Fruit fly (Drosophila melanogaster) whole organism, embryonic: ENCODE data around the gene Ada1-1.

Experiments used
- ATbp ChIP-seq: fragments of 200-800 bp; sonication (Bioruptor generic); optimal IDR thresholded peaks from 2 replicates; lab custom pipeline; 2017; ENCODE audit warnings: missing biosample characterization, mild to moderate bottlenecking, missing genetic modification characterization, missing genetic modification reagents
- CG11695 ChIP-seq: fragments of 200-800 bp; sonication (Bioruptor generic); IDR thresholded peaks from 3 replicates; pipeline ENCODE4 v1.3.6; 2022; ENCODE audit warnings: missing biosample characterization, missing genetic modification characterization
- CG12219 ChIP-seq: fragments of 200-800 bp; sonication (Bioruptor generic); optimal IDR thresholded peaks from 3 replicates; lab custom pipeline; 2018; ENCODE audit warnings: missing biosample characterization, mild to moderate bottlenecking, missing genetic modification characterization
- CG1233 ChIP-seq: fragments of 200-800 bp; sonication (Bioruptor generic); optimal IDR thresholded peaks from 4 replicates; lab custom pipeline; 2018; ENCODE audit warnings: missing biosample characterization, mild to moderate bottlenecking, missing genetic modification characterization
- CG14050 ChIP-seq: fragments of 200-800 bp; sonication (Bioruptor generic); IDR thresholded peaks from 3 replicates; pipeline ENCODE4 v1.3.6; 2022; ENCODE audit warnings: missing biosample characterization, missing genetic modification characterization
- CG14441 ChIP-seq: fragments of 200-800 bp; sonication (Bioruptor generic); IDR thresholded peaks from 2 replicates; pipeline ENCODE4 v1.3.6; 2022; ENCODE audit warnings: missing biosample characterization, missing genetic modification characterization
- CG15073 ChIP-seq: fragments of 200-800 bp; sonication (Bioruptor generic); optimal IDR thresholded peaks from 2 replicates; lab custom pipeline; 2016; ENCODE audit warnings: missing biosample characterization, missing genetic modification characterization
- CG16813 ChIP-seq: fragments of 200-800 bp; sonication (Bioruptor generic); IDR thresholded peaks from 3 replicates; pipeline ENCODE4 v1.3.6; 2022; ENCODE audit warnings: missing biosample characterization, missing genetic modification characterization; ENCODE audit not compliant: partially characterized antibody
- CG17328 ChIP-seq: fragments of 200-800 bp; sonication (Bioruptor generic); IDR thresholded peaks from 2 replicates; pipeline ENCODE4 v1.3.6; 2022; ENCODE audit warnings: missing biosample characterization, missing genetic modification characterization
- CG17568 ChIP-seq: fragments of 200-800 bp; sonication (Bioruptor generic); optimal IDR thresholded peaks from 2 replicates; lab custom pipeline; 2018; ENCODE audit warnings: missing biosample characterization, mild to moderate bottlenecking, missing genetic modification characterization, moderate library complexity
- CG17612 ChIP-seq: fragments of 200-800 bp; sonication (Bioruptor generic); IDR thresholded peaks from 2 replicates; pipeline ENCODE4 v1.3.6; 2022; ENCODE audit warnings: missing biosample characterization, missing genetic modification characterization
- CG30431 ChIP-seq: fragments of 200-800 bp; sonication (Bioruptor generic); optimal IDR thresholded peaks from 2 replicates; lab custom pipeline; 2017; ENCODE audit warnings: missing biosample characterization, missing genetic modification characterization
- CG4730 ChIP-seq: fragments of 200-800 bp; sonication (Bioruptor generic); IDR thresholded peaks from 2 replicates; pipeline ENCODE4 v1.3.6; 2022; ENCODE audit warnings: missing biosample characterization, missing genetic modification characterization
- CG8281 ChIP-seq: fragments of 200-800 bp; sonication (Bioruptor generic); optimal IDR thresholded peaks from 2 replicates; lab custom pipeline; 2018; ENCODE audit warnings: missing biosample characterization, mild to moderate bottlenecking, missing genetic modification characterization, moderate library complexity
- CG8359 ChIP-seq: fragments of 200-800 bp; sonication (Bioruptor generic); optimal IDR thresholded peaks from 2 replicates; lab custom pipeline; 2017; ENCODE audit warnings: missing biosample characterization, mild to moderate bottlenecking, missing genetic modification characterization, borderline replicate concordance
- CG9932 ChIP-seq: fragments of 200-800 bp; sonication (Bioruptor generic); IDR thresholded peaks from 2 replicates; pipeline ENCODE4 v1.3.6; 2022; ENCODE audit warnings: missing biosample characterization, missing genetic modification characterization
- D19B ChIP-seq: fragments of 200-800 bp; sonication (Bioruptor generic); optimal IDR thresholded peaks from 2 replicates; lab custom pipeline; 2017; ENCODE audit warnings: missing biosample characterization, mild to moderate bottlenecking, missing genetic modification characterization
- Dad ChIP-seq: fragments of 200-800 bp; sonication (Bioruptor generic); optimal IDR thresholded peaks from 3 replicates; lab custom pipeline; 2016; ENCODE audit warnings: missing biosample characterization, missing genetic modification characterization
- Dek ChIP-seq: fragments of 200-800 bp; sonication (Bioruptor generic); optimal IDR thresholded peaks from 3 replicates; lab custom pipeline; 2019; ENCODE audit warnings: missing biosample characterization, mild to moderate bottlenecking, missing genetic modification characterization, moderate library complexity
- Dip3 ChIP-seq: fragments of 200-800 bp; sonication (Bioruptor generic); optimal IDR thresholded peaks from 3 replicates; lab custom pipeline; 2016; ENCODE audit warnings: missing biosample characterization, missing genetic modification characterization
- HLH4C ChIP-seq: fragments of 200-800 bp; sonication (Bioruptor generic); IDR thresholded peaks from 3 replicates; pipeline ENCODE4 v1.3.6; 2022; ENCODE audit warnings: missing biosample characterization, missing genetic modification characterization; ENCODE audit not compliant: partially characterized antibody
- MBD-R2 ChIP-seq: fragments of 200-800 bp; sonication (Bioruptor generic); IDR thresholded peaks from 2 replicates; pipeline ENCODE4 v1.3.6; 2022; ENCODE audit warnings: missing biosample characterization, missing genetic modification characterization
- Mad ChIP-seq: fragments of 200-800 bp; sonication (Bioruptor generic); optimal IDR thresholded peaks from 2 replicates; lab custom pipeline; 2016; ENCODE audit warnings: missing biosample characterization, missing genetic modification characterization
- PHDP ChIP-seq: fragments of 200-800 bp; sonication (Bioruptor generic); optimal IDR thresholded peaks from 3 replicates; lab custom pipeline; 2018; ENCODE audit warnings: missing biosample characterization, mild to moderate bottlenecking, missing genetic modification characterization, moderate library complexity
- Pdp1 ChIP-seq, 2 experiments: fragments of 200-800 bp; sonication (Bioruptor generic); optimal IDR thresholded peaks; 3 replicates each; lab custom pipeline; 2016; ENCODE audit warnings: missing biosample characterization in 2 of 2, missing genetic modification characterization in 2 of 2, mild to moderate bottlenecking in 1 of 2, moderate library complexity in 1 of 2
- Ptx1 ChIP-seq: fragments of 200-800 bp; sonication (Bioruptor generic); IDR thresholded peaks from 2 replicates; pipeline ENCODE4 v1.3.6; 2022; ENCODE audit warnings: missing biosample characterization, missing genetic modification characterization
- Usf ChIP-seq: fragments of 200-800 bp; sonication (Bioruptor generic); optimal IDR thresholded peaks from 2 replicates; lab custom pipeline; 2017; ENCODE audit warnings: missing genotype, missing biosample characterization, missing genetic modification characterization
- az2 ChIP-seq: fragments of 200-800 bp; sonication (Bioruptor generic); optimal IDR thresholded peaks from 3 replicates; lab custom pipeline; 2016; ENCODE audit warnings: missing biosample characterization, missing genetic modification characterization
- bab2 ChIP-seq: fragments of 200-800 bp; sonication (Bioruptor generic); optimal IDR thresholded peaks from 2 replicates; lab custom pipeline; 2016; ENCODE audit warnings: missing biosample characterization, missing genetic modification characterization
- bowl ChIP-seq: fragments of 200-800 bp; sonication (Bioruptor generic); IDR thresholded peaks from 2 replicates; pipeline ENCODE4 v1.3.6; 2022; ENCODE audit warnings: missing biosample characterization, missing genetic modification characterization
- cad ChIP-seq: fragments of >200 bp; optimal IDR thresholded peaks from 2 replicates; lab custom pipeline; 2017; ENCODE audit warnings: missing biosample characterization, missing genetic modification characterization
- cas ChIP-seq: fragments of 200-800 bp; sonication (Bioruptor generic); IDR thresholded peaks from 2 replicates; pipeline ENCODE4 v1.3.6; 2022; ENCODE audit warnings: missing biosample characterization, missing genetic modification characterization
- chm ChIP-seq: fragments of 200-800 bp; sonication (Bioruptor generic); IDR thresholded peaks from 2 replicates; pipeline ENCODE4 v1.3.6; 2022; ENCODE audit warnings: missing biosample characterization, missing genetic modification characterization
- croc ChIP-seq: fragments of 200-800 bp; sonication (Bioruptor generic); conservative IDR thresholded peaks from 3 replicates; pipeline ENCODE4 v1.3.6; 2022; ENCODE audit warnings: missing biosample characterization, missing genetic modification characterization
- dmrt11E ChIP-seq: fragments of 200-800 bp; sonication (Bioruptor generic); optimal IDR thresholded peaks from 3 replicates; lab custom pipeline; 2018; ENCODE audit warnings: missing biosample characterization, mild to moderate bottlenecking, missing genetic modification characterization, moderate library complexity
- grn ChIP-seq: fragments of 200-800 bp; sonication (Bioruptor generic); optimal IDR thresholded peaks from 3 replicates; lab custom pipeline; 2017; ENCODE audit warnings: missing biosample characterization, missing genetic modification characterization
- gt ChIP-seq: fragments of 200-800 bp; sonication (Bioruptor generic); IDR thresholded peaks from 2 replicates; pipeline ENCODE4 v1.3.6; 2022; ENCODE audit warnings: missing biosample characterization, missing genetic modification characterization
- kah ChIP-seq: fragments of 200-800 bp; sonication (Bioruptor generic); optimal IDR thresholded peaks from 2 replicates; lab custom pipeline; 2018; ENCODE audit warnings: missing biosample characterization, mild to moderate bottlenecking, missing genetic modification characterization
- kay ChIP-seq: fragments of 200-800 bp; sonication (Bioruptor generic); optimal IDR thresholded peaks from 2 replicates; lab custom pipeline; 2016; ENCODE audit warnings: missing biosample characterization, missing genetic modification characterization
- nau ChIP-seq: fragments of 200-800 bp; sonication (Bioruptor generic); optimal IDR thresholded peaks from 3 replicates; lab custom pipeline; 2017; ENCODE audit warnings: missing biosample characterization, mild to moderate bottlenecking, missing genetic modification characterization, missing genetic modification reagents
- nom ChIP-seq: fragments of 200-800 bp; sonication (Bioruptor generic); optimal IDR thresholded peaks from 2 replicates; lab custom pipeline; 2017; ENCODE audit warnings: missing biosample characterization, missing genetic modification characterization, mild to moderate bottlenecking, moderate library complexity, missing genetic modification reagents
- onecut ChIP-seq: fragments of 200-800 bp; sonication (Bioruptor generic); IDR thresholded peaks from 2 replicates; pipeline ENCODE4 v1.3.6; 2022; ENCODE audit warnings: missing biosample characterization, missing genetic modification characterization
- psq ChIP-seq: fragments of 200-800 bp; sonication (Bioruptor generic); optimal IDR thresholded peaks from 2 replicates; lab custom pipeline; 2017; ENCODE audit warnings: missing biosample characterization, missing genetic modification characterization
- salm ChIP-seq: fragments of 200-800 bp; sonication (Bioruptor generic); optimal IDR thresholded peaks from 2 replicates; lab custom pipeline; 2018; ENCODE audit warnings: missing biosample characterization, mild to moderate bottlenecking, missing genetic modification characterization
- scrt ChIP-seq: fragments of 200-800 bp; sonication (Bioruptor generic); optimal IDR thresholded peaks from 2 replicates; lab custom pipeline; 2018; ENCODE audit warnings: missing biosample characterization, mild to moderate bottlenecking, missing genetic modification characterization, moderate library complexity
- sd ChIP-seq: fragments of 200-800 bp; sonication (Bioruptor generic); optimal IDR thresholded peaks from 3 replicates; lab custom pipeline; 2018; ENCODE audit warnings: missing biosample characterization, mild to moderate bottlenecking, missing genetic modification characterization, moderate library complexity
- sens-2 ChIP-seq: fragments of 200-800 bp; sonication (Bioruptor generic); IDR thresholded peaks from 2 replicates; pipeline ENCODE4 v1.3.6; 2022; ENCODE audit warnings: missing biosample characterization, missing genetic modification characterization
- toy ChIP-seq: fragments of 200-800 bp; sonication (Bioruptor generic); IDR thresholded peaks from 2 replicates; pipeline ENCODE4 v1.3.6; 2022; ENCODE audit warnings: missing biosample characterization, missing genetic modification characterization
- tx ChIP-seq: fragments of 200-800 bp; sonication (Bioruptor generic); optimal IDR thresholded peaks from 2 replicates; lab custom pipeline; 2016; ENCODE audit warnings: missing biosample characterization, missing genetic modification characterization
- yki ChIP-seq: fragments of >200 bp; optimal IDR thresholded peaks from 3 replicates; lab custom pipeline; 2018

Gene Ada1-1

DNA sequence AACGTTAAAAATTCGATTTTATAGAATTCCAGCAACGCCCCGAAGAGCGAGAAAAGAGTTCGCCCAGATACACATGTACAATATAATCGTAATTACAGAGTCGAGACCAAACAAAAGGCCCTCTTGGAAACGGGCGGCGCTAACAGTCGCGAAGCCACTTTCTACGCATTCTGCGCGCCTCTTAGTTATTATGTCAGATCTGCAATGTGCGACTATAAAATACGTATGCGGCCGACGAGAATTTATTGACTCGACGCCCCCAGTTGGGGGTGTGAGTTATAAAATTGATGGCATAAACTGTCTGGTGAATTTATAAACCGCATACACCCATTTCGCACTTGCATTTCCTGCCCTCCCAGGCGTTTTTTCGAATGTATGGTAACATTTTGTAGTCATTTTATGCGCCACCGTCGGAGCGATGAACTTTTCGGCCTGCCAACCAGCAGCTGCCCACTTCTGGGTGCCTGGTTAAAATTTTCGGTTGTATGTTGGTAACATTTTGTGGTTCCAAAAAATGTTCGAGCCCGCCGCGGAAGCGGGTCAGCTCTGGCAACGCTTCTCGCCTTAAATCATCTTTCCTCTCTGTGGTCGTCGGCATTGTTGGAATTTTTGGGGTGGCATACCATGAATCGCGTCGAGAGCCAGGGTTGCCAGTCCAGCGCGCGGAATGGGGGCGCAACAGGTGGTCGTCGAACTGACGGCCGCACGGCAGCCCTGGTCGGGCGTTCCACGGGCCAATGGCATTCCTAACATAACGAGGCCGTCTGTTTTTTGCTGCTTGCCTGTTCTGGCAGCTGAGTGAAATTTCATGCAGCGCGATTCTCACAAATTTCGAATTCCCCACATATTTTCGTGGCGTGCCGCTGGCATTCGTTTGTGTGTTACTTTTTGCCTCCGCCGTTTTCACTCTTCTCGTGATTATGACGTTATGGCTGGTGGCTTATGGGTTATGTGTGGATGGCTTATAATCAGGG, 15.4 kb downstream of the Ada1-1 start (continued):
- TF ChIP-seq nom (GFP tag; lab: Kevin White, UChicago): peak; percentile 88
- no peak for TF ChIP-seq MBD-R2 (GFP tag; lab: Robert Waterston, UW)
- no peak for TF ChIP-seq CG4730 (GFP tag; lab: Robert Waterston, UW)
- no peak for TF ChIP-seq croc (GFP tag; lab: Robert Waterston, UW)
- TF ChIP-seq yki (lab: Kevin White, UChicago): no peak
- peak; percentile 84 for TF ChIP-seq onecut (GFP tag; lab: Robert Waterston, UW)
- no peak for TF ChIP-seq scrt (GFP tag; lab: Kevin White, UChicago)
- TF ChIP-seq kay (GFP tag; lab: Kevin White, UChicago): peak; percentile 20
- TF ChIP-seq dmrt11E (tag; lab: Kevin White, UChicago): no peak
- TF ChIP-seq nau (GFP tag; lab: Kevin White, UChicago): no peak
- TF ChIP-seq CG8359 (GFP tag; lab: Kevin White, UChicago): peak; percentile 35
- no peak for TF ChIP-seq grn (GFP tag; lab: Kevin White, UChicago)
- peak; percentile 72 to 94 for TF ChIP-seq Pdp1 (GFP tag; optimal IDR thresholded peaks at IDR 0.05; lab: Kevin White, UChicago)
- TF ChIP-seq CG17328 (GFP tag; lab: Robert Waterston, UW): no peak
- TF ChIP-seq toy: no peak
- peak; percentile 100 for TF ChIP-seq sd (tag; lab: Kevin White, UChicago)
- no peak for TF ChIP-seq HLH4C (GFP tag; lab: Robert Waterston, UW)
- TF ChIP-seq bab2 (GFP tag; lab: Kevin White, UChicago): peak; percentile 62
- no peak for TF ChIP-seq gt (GFP tag; lab: Robert Waterston, UW)
- TF ChIP-seq D19B (GFP tag; lab: Kevin White, UChicago): peak; percentile 66
- no peak for TF ChIP-seq CG14050 (GFP tag; lab: Robert Waterston, UW)
- peak; percentile 30 for TF ChIP-seq Usf (GFP tag; lab: Kevin White, UChicago)
- peak; percentile 0 for TF ChIP-seq CG30431 (GFP tag; lab: Kevin White, UChicago)
- TF ChIP-seq CG12219: peak; percentile 60
- no peak for TF ChIP-seq Ptx1 (GFP tag; lab: Robert Waterston, UW)
- TF ChIP-seq az2 (GFP tag; lab: Kevin White, UChicago): peak; percentile 69
- TF ChIP-seq ATbp (GFP tag; lab: Kevin White, UChicago): peak; percentile 66
- peak; percentile 77 for TF ChIP-seq cad (GFP tag; lab: Kevin White, UChicago)
- TF ChIP-seq CG1233 (GFP tag; lab: Kevin White, UChicago): peak; percentile 58
- TF ChIP-seq CG17612: no peak
- peak; percentile 80 for TF ChIP-seq Mad (GFP tag; lab: Kevin White, UChicago)
- TF ChIP-seq cas (GFP tag; lab: Robert Waterston, UW): no peak
- peak; percentile 35 for TF ChIP-seq Dip3 (GFP tag; lab: Kevin White, UChicago)
- peak; percentile 100 for TF ChIP-seq kah
- TF ChIP-seq CG17568 (GFP tag; lab: Kevin White, UChicago): peak; percentile 45
- no peak for TF ChIP-seq chm (GFP tag; lab: Robert Waterston, UW)
- no peak for TF ChIP-seq CG11695 (GFP tag; lab: Robert Waterston, UW)
- peak; percentile 79 for TF ChIP-seq Dad (GFP tag; lab: Kevin White, UChicago)
- peak; percentile 71 for TF ChIP-seq tx (GFP tag; lab: Kevin White, UChicago)
- peak; percentile 50 for TF ChIP-seq PHDP (tag; lab: Kevin White, UChicago)
- TF ChIP-seq Dek: peak; percentile 60
- TF ChIP-seq CG9932 (GFP tag; lab: Robert Waterston, UW): no peak
- TF ChIP-seq bowl (GFP tag; lab: Robert Waterston, UW): no peak
- TF ChIP-seq psq (GFP tag; lab: Kevin White, UChicago): no peak
- TF ChIP-seq salm: peak; percentile 82
- TF ChIP-seq sens-2: no peak
- TF ChIP-seq CG16813 (GFP tag; lab: Robert Waterston, UW): no peak
- TF ChIP-seq CG14441: no peak
- peak; percentile 26 for TF ChIP-seq CG8281 (tag; lab: Kevin White, UChicago)
- TF ChIP-seq CG15073: no peak
